Worm (Caenorhabditis elegans) whole organism, L4 larva: ENCODE results near the gene srw-72.

ENCODE experiments used
- ces-1 ChIP-seq: fragments of 150-350 bp; sonication (generic microtip); optimal IDR thresholded peaks from 4 replicates; lab custom pipeline; 2014; ENCODE audit warnings: missing biosample characterization, missing genetic modification reagents, missing genetic modification characterization
- fos-1 ChIP-seq: fragments of 150-350 bp; optimal IDR thresholded peaks from 2 replicates; lab custom pipeline; 2014; ENCODE audit warnings: missing biosample characterization, missing genetic modification characterization
- mdl-1 ChIP-seq, 2 experiments: fragments of 150-350 bp in 1 of 2; sonication (generic microtip) in 1 of 2; optimal IDR thresholded peaks; 2 replicates each; lab custom pipeline; 2014 to 2017; ENCODE audit warnings: missing biosample characterization in 2 of 2, missing genetic modification characterization in 2 of 2
- mxl-3 ChIP-seq: fragments of 200-800 bp; sonication (Bioruptor generic); optimal IDR thresholded peaks from 2 replicates; lab custom pipeline; 2018; ENCODE audit warnings: mild to moderate bottlenecking, missing genetic modification characterization, missing compliant biosample characterization
- snpc-4 ChIP-seq: fragments of 150-350 bp; optimal IDR thresholded peaks from 2 replicates; lab custom pipeline; 2014; ENCODE audit warnings: missing biosample characterization, missing genetic modification characterization

ce11 chrV:17436492-17436891 lies 30.4 kb upstream of the srw-72 start, which contains the start of gene F20E11.18:
- TF ChIP-seq snpc-4 (no peak), mxl-3 (GFP tag; lab: Kevin White, UChicago) (no peak), fos-1 (tag; lab: Kevin White, UChicago) (no peak), ces-1 (GFP tag; lab: Kevin White, UChicago) (no peak), mdl-1 (tag; optimal IDR thresholded peaks at IDR 0.05; lab: Kevin White, UChicago) (no peak)
